Fruit fly (Drosophila melanogaster) whole organism, prepupa: ENCODE measurements around the gene HIP-R.

Experiments used
- Lpt ChIP-seq: fragments of 200-800 bp; sonication (Bioruptor generic); optimal IDR thresholded peaks from 3 replicates; lab custom pipeline; 2016; ENCODE audit warnings: missing biosample characterization, missing genetic modification characterization
- achi ChIP-seq: fragments of 200-800 bp; sonication (Bioruptor generic); optimal IDR thresholded peaks from 3 replicates; lab custom pipeline; 2016; ENCODE audit warnings: missing biosample characterization, missing genetic modification characterization

dm6 chrX:3767085-3767484 is 22.7 kb upstream of the HIP-R start:
- TF ChIP-seq achi (GFP tag; lab: Kevin White, UChicago): no peak
- no peak for TF ChIP-seq Lpt (GFP tag; lab: Kevin White, UChicago)
